Worm (Caenorhabditis elegans) whole organism, early embryonic: Measurements from ENCODE around the gene algn-5.
A peak's percentile ranks its signal among the peaks of the same experiment; 100 is the strongest.

Experiments
- B0310.2 ChIP-seq: sonication (generic microtip); optimal IDR thresholded peaks from 2 replicates; lab custom pipeline; 2016; ENCODE audit warnings: mild to moderate bottlenecking, missing genetic modification characterization, missing compliant biosample characterization
- F13C5.2 ChIP-seq: sonication (generic microtip); optimal IDR thresholded peaks from 2 replicates; lab custom pipeline; 2017; ENCODE audit warnings: mild to moderate bottlenecking, missing genetic modification characterization, inconsistent platforms, missing compliant biosample characterization
- aly-1 ChIP-seq: sonication (generic microtip); optimal IDR thresholded peaks from 2 replicates; lab custom pipeline; 2016; ENCODE audit warnings: missing genetic modification characterization, missing compliant biosample characterization
- ama-1 ChIP-seq: fragments of 150-350 bp; optimal IDR thresholded peaks from 2 replicates; lab custom pipeline; 2014
- ceh-13 ChIP-seq: fragments of 200-800 bp; sonication (Bioruptor generic); optimal IDR thresholded peaks from 2 replicates; lab custom pipeline; 2018; ENCODE audit warnings: mild to moderate bottlenecking, missing genetic modification characterization, missing compliant biosample characterization
- ceh-36 ChIP-seq: sonication (generic microtip); optimal IDR thresholded peaks from 2 replicates; lab custom pipeline; 2016; ENCODE audit warnings: missing genetic modification characterization, inconsistent platforms, missing compliant biosample characterization
- ets-7 ChIP-seq: sonication (generic microtip); optimal IDR thresholded peaks from 2 replicates; lab custom pipeline; 2016; ENCODE audit warnings: missing genotype, missing genetic modification characterization, missing compliant biosample characterization
- flt-1 ChIP-seq: fragments of 200-800 bp; sonication (Bioruptor generic); IDR thresholded peaks from 2 replicates; pipeline ENCODE4 v1.3.6; 2022; ENCODE audit warnings: missing genetic modification characterization, missing compliant biosample characterization
- hmbx-1 ChIP-seq: sonication (generic microtip); optimal IDR thresholded peaks from 2 replicates; lab custom pipeline; 2016; ENCODE audit warnings: mild to moderate bottlenecking, missing genetic modification characterization, missing compliant biosample characterization
- hmg-4 ChIP-seq: fragments of 200-800 bp; sonication (Bioruptor generic); optimal IDR thresholded peaks from 2 replicates; lab custom pipeline; 2018; ENCODE audit warnings: mild to moderate bottlenecking, missing genetic modification characterization, missing compliant biosample characterization
- hnd-1 ChIP-seq: sonication (generic microtip); optimal IDR thresholded peaks from 2 replicates; lab custom pipeline; 2016; ENCODE audit warnings: missing genetic modification characterization, missing compliant biosample characterization
- pes-1 ChIP-seq: fragments of 200-800 bp; sonication (Bioruptor generic); IDR thresholded peaks from 2 replicates; pipeline ENCODE4 v1.3.6; 2022; ENCODE audit warnings: missing genetic modification reagents, missing genetic modification characterization, missing compliant biosample characterization
- scrt-1 ChIP-seq: fragments of 200-800 bp; sonication (Bioruptor generic); IDR thresholded peaks from 2 replicates; pipeline ENCODE4 v1.3.6; 2022; ENCODE audit warnings: missing genetic modification characterization, missing compliant biosample characterization
- sea-1 ChIP-seq: fragments of 200-800 bp; sonication (Bioruptor generic); conservative IDR thresholded peaks from 2 replicates; pipeline ENCODE4 v1.3.6; 2022; ENCODE audit warnings: missing genetic modification characterization, missing compliant biosample characterization
- tbx-11 ChIP-seq: fragments of 200-800 bp; sonication (Bioruptor generic); IDR thresholded peaks from 2 replicates; pipeline ENCODE4 v1.3.6; 2022; ENCODE audit warnings: missing genetic modification characterization, missing compliant biosample characterization
- tbx-37 ChIP-seq: fragments of 200-800 bp; sonication (Bioruptor generic); conservative IDR thresholded peaks from 2 replicates; pipeline ENCODE4 v1.3.6; 2022; ENCODE audit warnings: missing genetic modification reagents, missing genetic modification characterization, missing compliant biosample characterization
- tra-4 ChIP-seq: sonication (generic microtip); optimal IDR thresholded peaks from 2 replicates; lab custom pipeline; 2017; ENCODE audit warnings: missing genetic modification characterization, missing compliant biosample characterization

The algn-5 gene

ce11 chrV:4168045-4168444, 27.3 kb upstream of the algn-5 start:
- TF ChIP-seq ets-7 (tag; lab: Kevin White, UChicago) (no peak), B0310.2 (tag; lab: Kevin White, UChicago) (no peak), hmg-4 (GFP tag; lab: Kevin White, UChicago) (no peak), hmbx-1 (tag; lab: Kevin White, UChicago) (no peak), ama-1 (lab: Kevin White, UChicago) (no peak), aly-1 (no peak), F13C5.2 (no peak), ceh-36 (tag; lab: Kevin White, UChicago) (no peak), ceh-13 (GFP tag; lab: Kevin White, UChicago) (no peak)

DNA sequence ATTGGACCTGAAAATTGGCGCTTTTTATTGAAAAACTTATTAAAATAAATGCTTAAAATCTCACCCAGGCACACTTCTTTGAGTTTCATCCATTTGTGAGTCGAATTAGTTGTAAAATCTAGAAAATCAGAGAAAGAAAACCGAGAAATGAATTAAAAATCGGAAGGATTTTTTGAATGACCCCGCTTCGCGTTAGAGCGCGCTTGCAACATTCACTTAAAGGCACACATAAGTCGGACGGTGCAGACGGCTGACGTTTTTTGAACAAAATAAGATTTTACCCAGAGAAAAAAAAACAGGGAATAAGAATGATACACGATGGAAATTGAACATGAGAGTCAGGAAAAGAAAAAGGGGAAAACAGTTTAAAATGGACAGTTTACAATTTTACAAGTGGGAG, 25.7 kb upstream of the algn-5 start:
- TF ChIP-seq F13C5.2 (no peak), ama-1 (lab: Kevin White, UChicago) (no peak), hmbx-1 (tag; lab: Kevin White, UChicago) (no peak), scrt-1 (GFP tag; lab: Robert Waterston, UW) (no peak), tbx-37 (GFP tag; lab: Robert Waterston, UW) (no peak), tra-4 (tag; lab: Kevin White, UChicago) (no peak), tbx-11 (GFP tag; lab: Robert Waterston, UW) (no peak), hmg-4 (GFP tag; lab: Kevin White, UChicago) (no peak)

- TF ChIP-seq scrt-1 (GFP tag; lab: Robert Waterston, UW) (no peak), ceh-13 (GFP tag; lab: Kevin White, UChicago) (no peak), tra-4 (tag; lab: Kevin White, UChicago) (no peak), tbx-11 (GFP tag; lab: Robert Waterston, UW) (no peak), ama-1 (lab: Kevin White, UChicago) (no peak), tbx-37 (GFP tag; lab: Robert Waterston, UW) (no peak), ceh-36 (tag; lab: Kevin White, UChicago) (no peak), flt-1 (GFP tag; lab: Robert Waterston, UW) (no peak), ets-7 (tag; lab: Kevin White, UChicago) (no peak), pes-1 (GFP tag; lab: Robert Waterston, UW) (no peak), sea-1 (GFP tag; lab: Robert Waterston, UW) (no peak)
Observed at ce11 chrV:4170138-4170537, 25.2 kb upstream of the algn-5 start, which contains the start of gene Y45G5AM.7. Gene Y45G5AM.7 (minus strand): TSS chrV:4170238.

- TF ChIP-seq scrt-1 (GFP tag; lab: Robert Waterston, UW) (no peak), ets-7 (tag; lab: Kevin White, UChicago) (no peak), F13C5.2 (no peak), aly-1 (no peak), ceh-13 (GFP tag; lab: Kevin White, UChicago) (no peak), flt-1 (GFP tag; lab: Robert Waterston, UW) (no peak), sea-1 (GFP tag; lab: Robert Waterston, UW) (no peak), ceh-36 (tag; lab: Kevin White, UChicago) (no peak), ama-1 (lab: Kevin White, UChicago) (no peak), tbx-37 (GFP tag; lab: Robert Waterston, UW) (no peak), tbx-11 (GFP tag; lab: Robert Waterston, UW) (no peak), B0310.2 (tag; lab: Kevin White, UChicago) (no peak), tra-4 (tag; lab: Kevin White, UChicago) (no peak), hmg-4 (GFP tag; lab: Kevin White, UChicago) (no peak), pes-1 (GFP tag; lab: Robert Waterston, UW) (no peak), hnd-1 (tag; lab: Kevin White, UChicago) (no peak), hmbx-1 (tag; lab: Kevin White, UChicago) (no peak)
Observed at ce11 chrV:4175624-4176023, 19.8 kb upstream of the algn-5 start, which contains the start of the genes coh-4 and pid-5. Gene coh-4 (minus strand): TSS chrV:4175640. Gene pid-5 (plus strand): TSS chrV:4175882.

DNA sequence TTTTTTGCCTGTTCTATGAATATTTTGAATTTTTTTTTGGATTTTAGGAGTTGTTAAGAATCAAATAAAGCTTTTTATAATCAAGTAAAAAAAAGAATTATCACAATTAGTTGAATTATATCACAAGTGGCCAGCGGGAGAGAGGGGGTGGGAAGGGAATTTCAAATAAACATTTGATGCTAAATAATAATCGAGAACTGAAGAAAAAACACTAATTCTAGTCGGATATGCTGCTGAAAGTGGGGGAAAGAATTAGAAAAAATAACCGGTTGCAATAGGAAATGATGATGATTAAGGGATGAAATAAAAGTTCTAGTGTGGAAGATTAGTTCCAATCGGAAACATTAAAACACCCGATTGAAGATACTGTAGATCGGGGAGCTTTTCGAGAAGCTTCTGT, 14.1 kb upstream of the algn-5 start:
- TF ChIP-seq hmbx-1 (tag; lab: Kevin White, UChicago) (no peak), ets-7 (tag; lab: Kevin White, UChicago) (no peak), flt-1 (GFP tag; lab: Robert Waterston, UW) (no peak), tbx-11 (GFP tag; lab: Robert Waterston, UW) (no peak), ceh-13 (GFP tag; lab: Kevin White, UChicago) (no peak), B0310.2 (tag; lab: Kevin White, UChicago) (no peak), ama-1 (lab: Kevin White, UChicago) (no peak), F13C5.2 (no peak), scrt-1 (GFP tag; lab: Robert Waterston, UW) (no peak), hnd-1 (tag; lab: Kevin White, UChicago) (no peak), pes-1 (GFP tag; lab: Robert Waterston, UW) (no peak), sea-1 (GFP tag; lab: Robert Waterston, UW) (no peak)

DNA sequence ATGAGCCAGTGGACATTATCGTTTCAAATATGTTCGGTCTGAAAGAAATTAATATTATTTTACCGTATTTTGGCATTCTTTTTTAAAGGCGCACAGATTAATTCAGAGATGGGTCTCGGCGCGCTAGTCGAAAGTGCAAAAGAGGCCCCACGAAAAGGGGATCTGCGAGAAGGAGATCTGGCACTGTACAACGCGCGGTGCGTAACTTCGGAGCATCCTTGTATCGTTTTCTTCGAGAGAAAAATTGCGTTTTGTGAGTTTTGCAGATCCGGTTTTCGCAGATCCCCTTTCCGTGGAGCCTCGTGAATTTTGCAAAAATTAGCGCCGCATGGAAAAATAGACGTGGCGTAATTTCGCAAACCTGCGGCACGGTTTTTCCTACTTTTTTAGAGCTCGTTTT, 13.7 kb upstream of the algn-5 start:
- TF ChIP-seq ets-7 (tag; lab: Kevin White, UChicago) (peak; percentile 6), ceh-13 (GFP tag; lab: Kevin White, UChicago) (peak; percentile 35), tra-4 (tag; lab: Kevin White, UChicago) (no peak), pes-1 (GFP tag; lab: Robert Waterston, UW) (peak; percentile 68), scrt-1 (GFP tag; lab: Robert Waterston, UW) (peak; percentile 64; the same call in 1 of the 2 replicates), aly-1 (no peak), ama-1 (lab: Kevin White, UChicago) (no peak), sea-1 (GFP tag; lab: Robert Waterston, UW) (peak; percentile 12; the same call in 1 of the 2 replicates), hnd-1 (tag; lab: Kevin White, UChicago) (no peak)

- TF ChIP-seq scrt-1 (GFP tag; lab: Robert Waterston, UW) (no peak), tbx-37 (GFP tag; lab: Robert Waterston, UW) (no peak), aly-1 (no peak), hmbx-1 (tag; lab: Kevin White, UChicago) (no peak), flt-1 (GFP tag; lab: Robert Waterston, UW) (no peak), B0310.2 (tag; lab: Kevin White, UChicago) (no peak)
Observed at ce11 chrV:4182546-4182945, 12.8 kb upstream of the algn-5 start.
